Worm (Caenorhabditis elegans) whole organism, L3 larva: Measurements from ENCODE around the gene lbp-7.

ENCODE experiments used
- R02D3.7 ChIP-seq: fragments of 150-350 bp; optimal IDR thresholded peaks from 2 replicates; lab custom pipeline; 2014; ENCODE audit warnings: missing biosample characterization, missing genetic modification characterization
- aly-2 ChIP-seq: fragments of 150-350 bp; optimal IDR thresholded peaks from 2 replicates; lab custom pipeline; 2014; ENCODE audit warnings: missing biosample characterization, missing genetic modification characterization
- ama-1 ChIP-seq: fragments of 150-350 bp; optimal IDR thresholded peaks from 2 replicates; lab custom pipeline; 2018
- ceh-16 ChIP-seq: sonication (generic microtip); optimal IDR thresholded peaks from 2 replicates; lab custom pipeline; 2017; ENCODE audit warnings: missing biosample characterization, missing genetic modification characterization
- ceh-28 ChIP-seq: fragments of 150-350 bp; optimal IDR thresholded peaks from 2 replicates; lab custom pipeline; 2014; ENCODE audit warnings: missing biosample characterization, missing genetic modification reagents, missing genetic modification characterization
- daf-12 ChIP-seq: fragments of 150-350 bp; optimal IDR thresholded peaks from 2 replicates; lab custom pipeline; 2014; ENCODE audit warnings: missing biosample characterization, missing genetic modification reagents, missing genetic modification characterization
- egl-27 ChIP-seq: sonication (generic microtip); optimal IDR thresholded peaks from 4 replicates; lab custom pipeline; 2017; ENCODE audit warnings: missing biosample characterization, missing genetic modification reagents, missing genetic modification characterization
- egl-5 ChIP-seq: fragments of 150-350 bp; optimal IDR thresholded peaks from 2 replicates; lab custom pipeline; 2017; ENCODE audit warnings: missing biosample characterization, missing genetic modification reagents, missing genetic modification characterization, inconsistent platforms
- elt-1 ChIP-seq: fragments of 150-350 bp; optimal IDR thresholded peaks from 2 replicates; lab custom pipeline; 2014; ENCODE audit warnings: missing biosample characterization, missing genetic modification characterization
- elt-2 ChIP-seq: sonication (generic microtip); optimal IDR thresholded peaks from 2 replicates; lab custom pipeline; 2016; ENCODE audit warnings: missing genetic modification reagents, mild to moderate bottlenecking, missing genetic modification characterization, missing compliant biosample characterization
- elt-3 ChIP-seq, 3 experiments: fragments of 150-350 bp in 1 of 3; sonication (generic microtip) in 2 of 3; optimal IDR thresholded peaks; 2 replicates in 2 of 3; 4 replicates in 1 of 3; lab custom pipeline; 2014 to 2017; ENCODE audit warnings: missing biosample characterization in 3 of 3, missing genetic modification characterization in 3 of 3
- fkh-10 ChIP-seq: sonication (generic microtip); optimal IDR thresholded peaks from 2 replicates; lab custom pipeline; 2017; ENCODE audit warnings: missing biosample characterization, missing genetic modification reagents, missing genetic modification characterization
- fkh-2 ChIP-seq: fragments of 150-350 bp; optimal IDR thresholded peaks from 2 replicates; lab custom pipeline; 2014; ENCODE audit warnings: missing biosample characterization, missing genetic modification reagents, missing genetic modification characterization
- fos-1 ChIP-seq: fragments of 150-350 bp; optimal IDR thresholded peaks from 2 replicates; lab custom pipeline; 2014; ENCODE audit warnings: missing biosample characterization, missing genetic modification characterization
- hmg-11 ChIP-seq: sonication (generic microtip); optimal IDR thresholded peaks from 2 replicates; lab custom pipeline; 2016; ENCODE audit warnings: missing genetic modification characterization, missing compliant biosample characterization
- jun-1 ChIP-seq: fragments of 150-350 bp; optimal IDR thresholded peaks from 2 replicates; lab custom pipeline; 2014; ENCODE audit warnings: missing biosample characterization, missing genetic modification reagents, missing genetic modification characterization
- lin-15B ChIP-seq: fragments of 150-350 bp; optimal IDR thresholded peaks from 2 replicates; lab custom pipeline; 2014; ENCODE audit warnings: missing biosample characterization, missing genetic modification characterization
- lsy-12 ChIP-seq: sonication (generic microtip); optimal IDR thresholded peaks from 2 replicates; lab custom pipeline; 2016; ENCODE audit warnings: mild to moderate bottlenecking, missing genetic modification characterization, missing compliant biosample characterization
- mdl-1 ChIP-seq: fragments of 150-350 bp; optimal IDR thresholded peaks from 2 replicates; lab custom pipeline; 2014; ENCODE audit warnings: missing biosample characterization, missing genetic modification characterization
- nfya-1 ChIP-seq: sonication (generic microtip); optimal IDR thresholded peaks from 2 replicates; lab custom pipeline; 2017; ENCODE audit warnings: missing genetic modification characterization, mild to moderate bottlenecking, missing compliant biosample characterization, antibody characterized with exemption, moderate library complexity; ENCODE audit not compliant: insufficient read depth
- nhr-237 ChIP-seq: fragments of 150-350 bp; optimal IDR thresholded peaks from 2 replicates; lab custom pipeline; 2014; ENCODE audit warnings: missing biosample characterization, missing genetic modification characterization
- nhr-25 ChIP-seq: sonication (generic microtip); optimal IDR thresholded peaks from 2 replicates; lab custom pipeline; 2017; ENCODE audit warnings: missing biosample characterization, missing genetic modification characterization
- nhr-43 ChIP-seq: sonication (generic microtip); optimal IDR thresholded peaks from 2 replicates; lab custom pipeline; 2016; ENCODE audit warnings: mild to moderate bottlenecking, missing genetic modification characterization, missing compliant biosample characterization; ENCODE audit not compliant: poor library complexity, severe bottlenecking
- nhr-67 ChIP-seq: fragments of 150-350 bp; optimal IDR thresholded peaks from 2 replicates; lab custom pipeline; 2014; ENCODE audit warnings: missing biosample characterization, missing genetic modification characterization
- nhr-76 ChIP-seq: fragments of 150-350 bp; sonication (generic microtip); optimal IDR thresholded peaks from 5 replicates; lab custom pipeline; 2014; ENCODE audit warnings: missing biosample characterization, missing genetic modification characterization
- nhr-77 ChIP-seq: fragments of 150-350 bp; optimal IDR thresholded peaks from 2 replicates; lab custom pipeline; 2014; ENCODE audit warnings: missing biosample characterization, missing genetic modification characterization
- pha-4 ChIP-seq: fragments of 150-350 bp; optimal IDR thresholded peaks from 2 replicates; lab custom pipeline; 2014; ENCODE audit warnings: missing biosample characterization, missing genetic modification reagents, missing genetic modification characterization
- pqm-1 ChIP-seq: fragments of 150-350 bp; optimal IDR thresholded peaks from 2 replicates; lab custom pipeline; 2017; ENCODE audit warnings: missing biosample characterization, missing genetic modification characterization, inconsistent platforms
- sea-2 ChIP-seq: fragments of 150-350 bp; sonication (generic microtip); optimal IDR thresholded peaks from 4 replicates; lab custom pipeline; 2014; ENCODE audit warnings: missing biosample characterization, missing genetic modification reagents, missing genetic modification characterization
- skn-1 ChIP-seq: fragments of 150-350 bp; optimal IDR thresholded peaks from 2 replicates; lab custom pipeline; 2014; ENCODE audit warnings: missing biosample characterization, missing genetic modification characterization
- tbx-2 ChIP-seq: sonication (generic microtip); optimal IDR thresholded peaks from 2 replicates; lab custom pipeline; 2016; ENCODE audit warnings: mild to moderate bottlenecking, missing genetic modification characterization, missing compliant biosample characterization
- unc-62 ChIP-seq: fragments of 150-350 bp; sonication (generic microtip); optimal IDR thresholded peaks from 4 replicates; lab custom pipeline; 2014; ENCODE audit warnings: missing biosample characterization, missing genetic modification reagents, missing genetic modification characterization
- zag-1 ChIP-seq: fragments of 150-350 bp; optimal IDR thresholded peaks from 2 replicates; lab custom pipeline; 2014; ENCODE audit warnings: missing biosample characterization, missing genetic modification characterization
- ztf-11 ChIP-seq: fragments of 150-350 bp; optimal IDR thresholded peaks from 2 replicates; lab custom pipeline; 2014; ENCODE audit warnings: missing biosample characterization, missing genetic modification characterization

lbp-7 gene

ce11 chrV:13854306-13854705 is 25.0 kb upstream of the lbp-7 start, which contains the start of gene ttr-21:
TSS of gene ttr-21 (minus strand) at chrV:13854405.
- TF ChIP-seq ama-1 (lab: Kevin White, UChicago) (no peak), sea-2 (GFP tag; lab: Kevin White, UChicago) (no peak), pha-4 (tag; lab: Kevin White, UChicago) (peak; percentile 91)

ce11 chrV:13856376-13856775 is 23.0 kb upstream of the lbp-7 start, which contains the start of gene srx-134:
TSS of gene srx-134 (minus strand) at chrV:13856476.
- TF ChIP-seq daf-12 (tag; lab: Kevin White, UChicago) = no peak
- TF ChIP-seq lin-15B (tag; lab: Kevin White, UChicago) = no peak
- no peak for TF ChIP-seq ceh-16 (tag; lab: Kevin White, UChicago)
- TF ChIP-seq sea-2 (GFP tag; lab: Kevin White, UChicago) = no peak
- TF ChIP-seq ama-1 (lab: Kevin White, UChicago) = no peak
- TF ChIP-seq unc-62 = no peak
- no peak for TF ChIP-seq zag-1 (tag; lab: Kevin White, UChicago)
- TF ChIP-seq lsy-12 (tag; lab: Kevin White, UChicago) = no peak
- TF ChIP-seq, all 47 proteins: peak for 0

DNA sequence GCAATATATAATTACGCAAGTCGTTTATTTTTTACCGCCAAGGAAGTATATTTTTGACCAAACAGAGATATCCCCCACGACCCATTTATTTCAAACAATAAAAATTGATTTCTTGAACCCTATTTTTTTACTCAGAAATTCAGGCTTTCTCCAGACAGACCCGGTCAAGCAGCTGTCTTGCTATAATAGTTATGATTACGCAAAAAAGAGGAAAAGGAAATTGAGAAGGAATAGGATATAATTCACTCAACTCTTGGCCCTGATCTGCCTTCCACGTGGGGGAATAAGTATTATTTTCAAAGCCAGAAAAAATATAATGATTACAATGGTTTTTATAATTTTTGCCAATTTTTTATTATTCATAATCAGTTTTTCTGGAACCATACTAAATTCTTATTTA is 22.2 kb upstream of the lbp-7 start, which contains the start of gene srx-136:
Gene srx-136 (plus strand): TSS at position 301 of the 400 bp plus-strand sequence.
- TF ChIP-seq nhr-237 (tag; lab: Kevin White, UChicago) (no peak), egl-5 (tag; lab: Kevin White, UChicago) (no peak), hmg-11 (tag; lab: Kevin White, UChicago) (no peak), fkh-2 (tag; lab: Kevin White, UChicago) (no peak), jun-1 (no peak), ceh-28 (tag; lab: Kevin White, UChicago) (no peak), egl-27 (tag; lab: Kevin White, UChicago) (no peak), ama-1 (lab: Kevin White, UChicago) (no peak), fos-1 (no peak), nhr-76 (no peak)
- TF ChIP-seq, all 47 proteins: peak for 0

ce11 chrV:13858906-13859305 is 20.4 kb upstream of the lbp-7 start, which contains the start of gene srx-135:
TSS of gene srx-135 (plus strand) at chrV:13859206.
- TF ChIP-seq fos-1 (no peak), ztf-11 (no peak), nfya-1 (tag; lab: Kevin White, UChicago) (no peak), pqm-1 (tag; lab: Kevin White, UChicago) (no peak), nhr-43 (tag; lab: Kevin White, UChicago) (no peak), nhr-67 (no peak), R02D3.7 (tag; lab: Kevin White, UChicago) (no peak)

DNA sequence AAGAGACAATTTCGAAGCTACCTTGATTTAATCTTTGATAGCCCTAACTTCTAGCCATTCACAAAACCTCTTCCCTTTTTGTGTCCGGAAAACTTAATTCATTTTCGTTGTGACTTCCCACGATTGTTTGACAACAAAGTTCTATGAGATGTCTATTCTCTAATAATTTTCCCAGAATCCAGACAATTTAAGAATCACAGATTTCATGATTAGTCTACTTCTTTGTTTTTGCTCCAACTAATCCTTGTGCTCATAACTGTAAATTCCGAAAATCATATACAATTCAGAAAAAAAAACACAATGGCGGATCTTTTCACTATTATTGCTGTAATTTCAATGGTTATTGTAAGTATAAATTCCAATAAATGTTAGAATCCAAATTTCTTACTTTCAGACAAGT is 16.8 kb upstream of the lbp-7 start, which contains the start of gene srx-137:
Gene srx-137 (plus strand): TSS at position 301 of the 400 bp plus-strand sequence.
- TF ChIP-seq fkh-10 (GFP tag; lab: Kevin White, UChicago) = no peak
- TF ChIP-seq elt-2 (tag; lab: Kevin White, UChicago) = no peak
- TF ChIP-seq nhr-43 (tag; lab: Kevin White, UChicago) = no peak
- TF ChIP-seq ceh-16 (tag; lab: Kevin White, UChicago) = no peak
- TF ChIP-seq mdl-1 (tag; lab: Kevin White, UChicago) = no peak
- TF ChIP-seq jun-1 = no peak
- no peak for TF ChIP-seq nhr-25 (tag; lab: Kevin White, UChicago)
- no peak for TF ChIP-seq lin-15B (tag; lab: Kevin White, UChicago)
- no peak for TF ChIP-seq skn-1 (tag; lab: Kevin White, UChicago)

DNA sequence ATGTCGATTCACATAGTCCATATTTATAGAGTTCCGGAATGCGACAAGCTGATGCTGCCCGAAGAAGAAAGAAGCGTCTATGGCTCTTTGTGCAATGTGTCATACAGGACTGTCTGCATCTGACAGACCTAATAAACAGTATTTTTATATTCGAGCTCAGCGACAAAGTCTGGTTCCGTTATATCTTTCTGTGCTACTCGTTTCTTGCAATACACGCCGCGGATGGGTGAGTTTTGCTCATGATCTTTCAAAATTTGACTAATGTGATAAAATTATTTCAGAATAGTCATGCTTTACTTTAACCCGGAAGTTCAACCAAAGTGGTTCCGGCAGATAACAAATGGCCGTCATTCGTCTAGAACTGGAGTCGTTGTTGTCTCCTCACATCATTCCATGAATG is 15.7 kb upstream of the lbp-7 start:
- TF ChIP-seq ceh-28 (tag; lab: Kevin White, UChicago) (no peak), aly-2 (tag; lab: Kevin White, UChicago) (no peak), sea-2 (GFP tag; lab: Kevin White, UChicago) (no peak), egl-5 (tag; lab: Kevin White, UChicago) (no peak), fkh-10 (GFP tag; lab: Kevin White, UChicago) (no peak), tbx-2 (tag; lab: Kevin White, UChicago) (no peak), nhr-237 (tag; lab: Kevin White, UChicago) (no peak), skn-1 (tag; lab: Kevin White, UChicago) (no peak), zag-1 (tag; lab: Kevin White, UChicago) (no peak), nhr-77 (tag; lab: Kevin White, UChicago) (no peak), unc-62 (no peak), daf-12 (tag; lab: Kevin White, UChicago) (no peak), elt-1 (no peak), mdl-1 (tag; lab: Kevin White, UChicago) (no peak), elt-3 (tag; optimal IDR thresholded peaks at IDR 0.05; lab: Kevin White, UChicago) (no peak)
- TF ChIP-seq, all 47 proteins: peak for 0
